Fruit fly (Drosophila melanogaster) whole organism, embryonic: Measurements from ENCODE around the gene betaGlu.

ENCODE experiments used
- ATbp ChIP-seq: fragments of 200-800 bp; sonication (Bioruptor generic); optimal IDR thresholded peaks from 2 replicates; lab custom pipeline; 2017; ENCODE audit warnings: missing biosample characterization, mild to moderate bottlenecking, missing genetic modification characterization, missing genetic modification reagents
- B-H1 ChIP-seq: fragments of 200-800 bp; sonication (Bioruptor generic); IDR thresholded peaks from 3 replicates; pipeline ENCODE4 v1.3.6; 2022; ENCODE audit warnings: missing biosample characterization, missing genetic modification characterization
- CG10267 ChIP-seq: fragments of 200-800 bp; sonication (Bioruptor generic); optimal IDR thresholded peaks from 2 replicates; lab custom pipeline; 2018; ENCODE audit warnings: missing biosample characterization, mild to moderate bottlenecking, missing genetic modification characterization, moderate library complexity
- CG10366 ChIP-seq: fragments of 200-800 bp; sonication (Bioruptor generic); IDR thresholded peaks from 2 replicates; pipeline ENCODE4 v1.3.6; 2022; ENCODE audit warnings: missing biosample characterization, missing genetic modification characterization
- CG10959 ChIP-seq: fragments of 200-800 bp; sonication (Bioruptor generic); IDR thresholded peaks from 2 replicates; pipeline ENCODE4 v1.3.6; 2022; ENCODE audit warnings: missing biosample characterization, missing genetic modification characterization
- CG10979 ChIP-seq: fragments of 200-800 bp; sonication (Bioruptor generic); optimal IDR thresholded peaks from 2 replicates; lab custom pipeline; 2018; ENCODE audit warnings: missing biosample characterization, mild to moderate bottlenecking, missing genetic modification characterization, moderate library complexity
- CG11093 ChIP-seq: fragments of 200-800 bp; sonication (Bioruptor generic); IDR thresholded peaks from 3 replicates; pipeline ENCODE4 v1.3.6; 2022; ENCODE audit warnings: missing biosample characterization, missing genetic modification characterization
- CG12744 ChIP-seq: fragments of 200-800 bp; sonication (Bioruptor generic); optimal IDR thresholded peaks from 2 replicates; lab custom pipeline; 2016; ENCODE audit warnings: missing biosample characterization, missing genetic modification characterization
- CG12942 ChIP-seq: fragments of 200-800 bp; sonication (Bioruptor generic); optimal IDR thresholded peaks from 3 replicates; lab custom pipeline; 2016; ENCODE audit warnings: missing biosample characterization, missing genetic modification characterization
- CG14860 ChIP-seq: fragments of 200-800 bp; sonication (Bioruptor generic); IDR thresholded peaks from 3 replicates; pipeline ENCODE4 v1.3.6; 2022; ENCODE audit warnings: missing biosample characterization, missing genetic modification characterization; ENCODE audit not compliant: partially characterized antibody
- CG14965 ChIP-seq: fragments of 200-800 bp; sonication (Bioruptor generic); optimal IDR thresholded peaks from 2 replicates; lab custom pipeline; 2016; ENCODE audit warnings: missing biosample characterization, missing genetic modification characterization, borderline replicate concordance
- CG31224 ChIP-seq: fragments of 200-800 bp; sonication (Bioruptor generic); IDR thresholded peaks from 2 replicates; pipeline ENCODE4 v1.3.6; 2022; ENCODE audit warnings: missing biosample characterization, missing genetic modification characterization
- CG3847 ChIP-seq: fragments of 200-800 bp; sonication (Bioruptor generic); IDR thresholded peaks from 2 replicates; pipeline ENCODE4 v1.3.6; 2022; ENCODE audit warnings: missing biosample characterization, missing genetic modification characterization
- CG42726 ChIP-seq: fragments of 200-800 bp; sonication (Bioruptor generic); IDR thresholded peaks from 2 replicates; pipeline ENCODE4 v1.3.6; 2022; ENCODE audit warnings: missing biosample characterization, missing genetic modification characterization; ENCODE audit not compliant: partially characterized antibody
- CG4282 ChIP-seq: fragments of 200-800 bp; sonication (Bioruptor generic); optimal IDR thresholded peaks from 2 replicates; lab custom pipeline; 2016; ENCODE audit warnings: missing biosample characterization, missing genetic modification characterization
- CG6254 ChIP-seq: fragments of 200-800 bp; sonication (Bioruptor generic); optimal IDR thresholded peaks from 3 replicates; lab custom pipeline; 2017; ENCODE audit warnings: mild to moderate bottlenecking, missing biosample characterization, missing genetic modification reagents, missing genetic modification characterization
- CG6689 ChIP-seq: fragments of 200-800 bp; sonication (Bioruptor generic); IDR thresholded peaks from 2 replicates; pipeline ENCODE4 v1.3.6; 2022; ENCODE audit warnings: missing biosample characterization, missing genetic modification characterization
- CG7839 ChIP-seq: fragments of 200-800 bp; sonication (Bioruptor generic); optimal IDR thresholded peaks from 3 replicates; lab custom pipeline; 2018; ENCODE audit warnings: missing biosample characterization, mild to moderate bottlenecking, missing genetic modification characterization, moderate library complexity
- CG8478 ChIP-seq: fragments of >200 bp; optimal IDR thresholded peaks from 2 replicates; lab custom pipeline; 2018
- CG9727 ChIP-seq: fragments of 200-800 bp; sonication (Bioruptor generic); optimal IDR thresholded peaks from 3 replicates; lab custom pipeline; 2017; ENCODE audit warnings: missing biosample characterization, mild to moderate bottlenecking, missing genetic modification characterization
- Camta ChIP-seq: fragments of 200-800 bp; sonication (Bioruptor generic); optimal IDR thresholded peaks from 2 replicates; lab custom pipeline; 2016; ENCODE audit warnings: missing biosample characterization, missing genetic modification characterization
- Deaf1 ChIP-seq: fragments of 200-800 bp; optimal IDR thresholded peaks from 3 replicates; lab custom pipeline; 2019; ENCODE audit warnings: missing biosample characterization, mild to moderate bottlenecking, missing genetic modification characterization, moderate library complexity
- Fer2 ChIP-seq: fragments of 200-800 bp; sonication (Bioruptor generic); optimal IDR thresholded peaks from 2 replicates; lab custom pipeline; 2018; ENCODE audit warnings: missing biosample characterization, mild to moderate bottlenecking, missing genetic modification characterization, moderate library complexity
- HLH4C ChIP-seq: fragments of 200-800 bp; sonication (Bioruptor generic); IDR thresholded peaks from 3 replicates; pipeline ENCODE4 v1.3.6; 2022; ENCODE audit warnings: missing biosample characterization, missing genetic modification characterization; ENCODE audit not compliant: partially characterized antibody
- Meics ChIP-seq: fragments of 200-800 bp; sonication (Bioruptor generic); optimal IDR thresholded peaks from 2 replicates; lab custom pipeline; 2017; ENCODE audit warnings: missing biosample characterization, mild to moderate bottlenecking, missing genetic modification characterization
- Opbp ChIP-seq: fragments of 200-800 bp; sonication (Bioruptor generic); IDR thresholded peaks from 3 replicates; pipeline ENCODE4 v1.3.6; 2022; ENCODE audit warnings: missing biosample characterization, missing genetic modification characterization; ENCODE audit not compliant: partially characterized antibody
- Rx ChIP-seq: fragments of 200-800 bp; sonication (Bioruptor generic); IDR thresholded peaks from 2 replicates; pipeline ENCODE4 v1.3.6; 2022; ENCODE audit warnings: missing biosample characterization, missing genetic modification characterization
- Sox102F ChIP-seq: fragments of 200-800 bp; sonication (Bioruptor generic); optimal IDR thresholded peaks from 2 replicates; lab custom pipeline; 2018; ENCODE audit warnings: missing biosample characterization, mild to moderate bottlenecking, missing genetic modification characterization, moderate library complexity
- aop ChIP-seq: fragments of 200-800 bp; sonication (Bioruptor generic); IDR thresholded peaks from 2 replicates; pipeline ENCODE4 v1.3.6; 2022; ENCODE audit warnings: missing biosample characterization, missing genetic modification characterization
- bbx ChIP-seq: fragments of 200-800 bp; sonication (Bioruptor generic); IDR thresholded peaks from 2 replicates; pipeline ENCODE4 v1.3.6; 2022; ENCODE audit warnings: missing biosample characterization, missing genetic modification characterization; ENCODE audit not compliant: partially characterized antibody
- chm ChIP-seq: fragments of 200-800 bp; sonication (Bioruptor generic); IDR thresholded peaks from 2 replicates; pipeline ENCODE4 v1.3.6; 2022; ENCODE audit warnings: missing biosample characterization, missing genetic modification characterization
- fd64A ChIP-seq: fragments of 200-800 bp; sonication (Bioruptor generic); optimal IDR thresholded peaks from 3 replicates; lab custom pipeline; 2018; ENCODE audit warnings: missing biosample characterization, mild to moderate bottlenecking, missing genetic modification characterization
- hkb ChIP-seq, 2 experiments: fragments of 200-800 bp in 1 of 2; fragments of >200 bp in 1 of 2; sonication (Bioruptor generic) in 1 of 2; IDR thresholded peaks in 1 of 2; optimal IDR thresholded peaks in 1 of 2; 2 replicates each; pipeline versions ENCODE4 v1.3.6 to Lab custom; 2017 to 2022; ENCODE audit warnings: missing biosample characterization in 1 of 2, missing genetic modification characterization in 1 of 2
- ken ChIP-seq: fragments of 200-800 bp; sonication (Bioruptor generic); IDR thresholded peaks from 3 replicates; pipeline ENCODE4 v1.3.6; 2022; ENCODE audit warnings: missing biosample characterization, missing genetic modification characterization
- klu ChIP-seq: fragments of 200-800 bp; sonication (Bioruptor generic); IDR thresholded peaks from 2 replicates; pipeline ENCODE4 v1.3.6; 2022; ENCODE audit warnings: missing biosample characterization, missing genetic modification characterization
- lab ChIP-seq: fragments of 200-800 bp; sonication (Bioruptor generic); optimal IDR thresholded peaks from 3 replicates; lab custom pipeline; 2017; ENCODE audit warnings: missing biosample characterization, missing genetic modification characterization, mild to moderate bottlenecking, moderate library complexity, missing genetic modification reagents
- pfk ChIP-seq: fragments of 200-800 bp; sonication (Bioruptor generic); optimal IDR thresholded peaks from 2 replicates; lab custom pipeline; 2018; ENCODE audit warnings: missing biosample characterization, mild to moderate bottlenecking, missing genetic modification characterization, moderate library complexity
- pzg ChIP-seq: fragments of 200-800 bp; sonication (Bioruptor generic); optimal IDR thresholded peaks from 3 replicates; lab custom pipeline; 2018; ENCODE audit warnings: missing biosample characterization, mild to moderate bottlenecking, missing genetic modification characterization, moderate library complexity
- run ChIP-seq: fragments of 200-800 bp; sonication (Bioruptor generic); optimal IDR thresholded peaks from 3 replicates; lab custom pipeline; 2018; ENCODE audit warnings: missing biosample characterization, mild to moderate bottlenecking, missing genetic modification characterization
- sd ChIP-seq: fragments of 200-800 bp; sonication (Bioruptor generic); optimal IDR thresholded peaks from 3 replicates; lab custom pipeline; 2018; ENCODE audit warnings: missing biosample characterization, mild to moderate bottlenecking, missing genetic modification characterization, moderate library complexity
- seq ChIP-seq: fragments of 200-800 bp; sonication (Bioruptor generic); IDR thresholded peaks from 2 replicates; pipeline ENCODE4 v1.3.6; 2022; ENCODE audit warnings: missing biosample characterization, missing genetic modification characterization
- sna ChIP-seq: fragments of 200-800 bp; sonication (Bioruptor generic); IDR thresholded peaks from 2 replicates; pipeline ENCODE4 v1.3.6; 2022; ENCODE audit warnings: missing biosample characterization, missing genetic modification characterization; ENCODE audit not compliant: partially characterized antibody
- sqz ChIP-seq: fragments of 200-800 bp; sonication (Bioruptor generic); optimal IDR thresholded peaks from 3 replicates; lab custom pipeline; 2018; ENCODE audit warnings: missing biosample characterization, mild to moderate bottlenecking, missing genetic modification characterization
- trh ChIP-seq: fragments of 200-800 bp; sonication (Bioruptor generic); optimal IDR thresholded peaks from 2 replicates; lab custom pipeline; 2016; ENCODE audit warnings: missing biosample characterization, missing genetic modification characterization
- usp ChIP-seq: fragments of >200 bp; optimal IDR thresholded peaks from 2 replicates; lab custom pipeline; 2017; ENCODE audit warnings: missing biosample characterization, missing genetic modification characterization
- zen2 ChIP-seq: fragments of 200-800 bp; sonication (Bioruptor generic); IDR thresholded peaks from 3 replicates; pipeline ENCODE4 v1.3.6; 2022; ENCODE audit warnings: missing biosample characterization, missing genetic modification characterization; ENCODE audit not compliant: partially characterized antibody
- zfh2 ChIP-seq: fragments of 200-800 bp; sonication (Bioruptor generic); optimal IDR thresholded peaks from 2 replicates; lab custom pipeline; 2016; ENCODE audit warnings: missing biosample characterization, missing genetic modification characterization

Gene betaGlu

dm6 chr3R:31812976-31813298, 41.3 kb upstream of the betaGlu start (continued):
- TF ChIP-seq Opbp (GFP tag; lab: Robert Waterston, UW) = peak; percentile 61; the same call in 1 of the 3 replicates
- TF ChIP-seq bbx (GFP tag; lab: Robert Waterston, UW) = peak; percentile 68
- TF ChIP-seq sd (tag; lab: Kevin White, UChicago) = peak; percentile 74
- TF ChIP-seq hkb (optimal IDR thresholded peaks at IDR 0.05; lab: Kevin White, UChicago) = no peak
- no peak for TF ChIP-seq hkb (GFP tag; IDR thresholded peaks at IDR 0.05; lab: Robert Waterston, UW)
- no peak for TF ChIP-seq Sox102F (GFP tag; lab: Kevin White, UChicago)
- TF ChIP-seq zfh2 (GFP tag; lab: Kevin White, UChicago) = no peak
- TF ChIP-seq Deaf1 (tag; lab: Kevin White, UChicago) = no peak
- no peak for TF ChIP-seq lab
- TF ChIP-seq CG7839 (tag; lab: Kevin White, UChicago) = no peak
- TF ChIP-seq CG10959 = no peak
- TF ChIP-seq Meics (GFP tag; lab: Kevin White, UChicago) = no peak

- TF ChIP-seq run (tag; lab: Kevin White, UChicago) (no peak), CG10979 (no peak), CG10267 (peak; percentile 37), CG10366 (GFP tag; lab: Robert Waterston, UW) (no peak), CG6689 (GFP tag; lab: Robert Waterston, UW) (no peak), CG8478 (no peak), fd64A (GFP tag; lab: Kevin White, UChicago) (no peak), Camta (no peak), CG9727 (GFP tag; lab: Kevin White, UChicago) (no peak), CG14860 (no peak), hkb (optimal IDR thresholded peaks at IDR 0.05; lab: Kevin White, UChicago) (no peak), hkb (GFP tag; IDR thresholded peaks at IDR 0.05; lab: Robert Waterston, UW) (no peak), pzg (peak; percentile 60), CG12744 (GFP tag; lab: Kevin White, UChicago) (no peak), seq (peak; percentile 53; the same call in 1 of the 2 replicates), Sox102F (GFP tag; lab: Kevin White, UChicago) (no peak), klu (no peak), ken (GFP tag; lab: Robert Waterston, UW) (no peak), CG42726 (GFP tag; lab: Robert Waterston, UW) (no peak), aop (no peak), CG31224 (no peak), CG11093 (GFP tag; lab: Robert Waterston, UW) (no peak), zen2 (no peak), Deaf1 (tag; lab: Kevin White, UChicago) (peak; percentile 37), trh (GFP tag; lab: Kevin White, UChicago) (no peak), CG14965 (GFP tag; lab: Kevin White, UChicago) (no peak), CG12942 (GFP tag; lab: Kevin White, UChicago) (no peak), HLH4C (GFP tag; lab: Robert Waterston, UW) (no peak), Fer2 (tag; lab: Kevin White, UChicago) (no peak), pfk (no peak), B-H1 (GFP tag; lab: Robert Waterston, UW) (no peak), chm (no peak), ATbp (no peak), CG4282 (GFP tag; lab: Kevin White, UChicago) (no peak), usp (GFP tag; lab: Kevin White, UChicago) (no peak), sna (GFP tag; lab: Robert Waterston, UW) (no peak), sqz (GFP tag; lab: Kevin White, UChicago) (peak; percentile 52), CG3847 (no peak), CG6254 (GFP tag; lab: Kevin White, UChicago) (no peak), Rx (GFP tag; lab: Robert Waterston, UW) (no peak)
Measured at dm6 chr3R:31812117-31812975, 40.7 kb upstream of the betaGlu start, which contains the start of the genes FeCH and RhoGAP100F. Gene FeCH, minus strand, starts transcription at chr3R:31812296. Gene RhoGAP100F, plus strand, starts transcription at chr3R:31812609.
